Worm (Caenorhabditis elegans): ENCODE data around the gene rfk-1.

- TF ChIP-seq nhr-28 (tag; optimal IDR thresholded peaks at IDR 0.05) (no peak), lsy-2 (tag; optimal IDR thresholded peaks at IDR 0.05) (no peak), unc-120 (tag; optimal IDR thresholded peaks at IDR 0.05; ENCODE audit: poor library complexity, severe bottlenecking) (no peak), unc-62 (GFP tag; optimal IDR thresholded peaks at IDR 0.05) (no peak), lin-13 (tag; optimal IDR thresholded peaks at IDR 0.05) (no peak), snpc-4 (tag; optimal IDR thresholded peaks at IDR 0.05) (no peak), ztf-11 (tag; optimal IDR thresholded peaks at IDR 0.05) (no peak), elt-1 (tag; optimal IDR thresholded peaks at IDR 0.05; ENCODE audit: borderline replicate concordance, insufficient read depth) (no peak), pha-4 (tag; optimal IDR thresholded peaks at IDR 0.05) (no peak)
Observed at ce11 chrIV:10387113-10387512, 22.2 kb downstream of the rfk-1 start, which contains the start of gene nfu-1.

Data from whole organism, mixed stage, embryonic.